Fruit fly (Drosophila melanogaster) whole organism, embryonic: ENCODE measurements around the gene Slimp.

Experiments used
- Aef1 ChIP-seq: fragments of 200-800 bp; sonication (Bioruptor generic); IDR thresholded peaks from 3 replicates; pipeline ENCODE4 v1.3.6; 2022; ENCODE audit warnings: missing biosample characterization, missing genetic modification characterization
- Atf6 ChIP-seq: fragments of 200-800 bp; sonication (Bioruptor generic); IDR thresholded peaks from 2 replicates; pipeline ENCODE4 v1.3.6; 2022; ENCODE audit warnings: missing biosample characterization, missing genetic modification characterization
- Bgb ChIP-seq: fragments of 200-800 bp; sonication (Bioruptor generic); IDR thresholded peaks from 2 replicates; pipeline ENCODE4 v1.3.6; 2022; ENCODE audit warnings: missing biosample characterization, missing genetic modification characterization; ENCODE audit not compliant: partially characterized antibody
- CG10431 ChIP-seq: fragments of 200-800 bp; sonication (Bioruptor generic); optimal IDR thresholded peaks from 3 replicates; lab custom pipeline; 2018; ENCODE audit warnings: missing biosample characterization, mild to moderate bottlenecking, missing genetic modification characterization
- CG10462 ChIP-seq: fragments of 200-800 bp; sonication (Bioruptor generic); optimal IDR thresholded peaks from 2 replicates; lab custom pipeline; 2016; ENCODE audit warnings: missing biosample characterization, missing genetic modification characterization
- CG12155 ChIP-seq: fragments of 200-800 bp; sonication (Bioruptor generic); optimal IDR thresholded peaks from 3 replicates; lab custom pipeline; 2016; ENCODE audit warnings: missing biosample characterization, missing genetic modification characterization
- CG12236 ChIP-seq: fragments of 200-800 bp; sonication (Bioruptor generic); optimal IDR thresholded peaks from 2 replicates; lab custom pipeline; 2016; ENCODE audit warnings: missing biosample characterization, missing genetic modification characterization
- CG12744 ChIP-seq: fragments of 200-800 bp; sonication (Bioruptor generic); optimal IDR thresholded peaks from 2 replicates; lab custom pipeline; 2016; ENCODE audit warnings: missing biosample characterization, missing genetic modification characterization
- CG14050 ChIP-seq: fragments of 200-800 bp; sonication (Bioruptor generic); IDR thresholded peaks from 3 replicates; pipeline ENCODE4 v1.3.6; 2022; ENCODE audit warnings: missing biosample characterization, missing genetic modification characterization
- CG14667 ChIP-seq: fragments of 200-800 bp; sonication (Bioruptor generic); IDR thresholded peaks from 2 replicates; pipeline ENCODE4 v1.3.6; 2022; ENCODE audit warnings: missing biosample characterization, missing genetic modification characterization
- CG18619 ChIP-seq: fragments of 200-800 bp; sonication (Bioruptor generic); optimal IDR thresholded peaks from 3 replicates; lab custom pipeline; 2017; ENCODE audit warnings: missing biosample characterization, mild to moderate bottlenecking, missing genetic modification characterization
- CG30020 ChIP-seq: fragments of 200-800 bp; optimal IDR thresholded peaks from 2 replicates; lab custom pipeline; 2019; ENCODE audit warnings: missing biosample characterization, mild to moderate bottlenecking, missing genetic modification characterization, moderate library complexity
- CG32532 ChIP-seq: fragments of 200-800 bp; sonication (Bioruptor generic); IDR thresholded peaks from 2 replicates; pipeline ENCODE4 v1.3.6; 2022; ENCODE audit warnings: missing biosample characterization, missing genetic modification characterization
- CG4707 ChIP-seq: fragments of 200-800 bp; sonication (Bioruptor generic); optimal IDR thresholded peaks from 2 replicates; lab custom pipeline; 2018; ENCODE audit warnings: missing biosample characterization, mild to moderate bottlenecking, missing genetic modification characterization, moderate library complexity
- CG6765 ChIP-seq: fragments of 200-800 bp; sonication (Bioruptor generic); optimal IDR thresholded peaks from 3 replicates; lab custom pipeline; 2017; ENCODE audit warnings: missing biosample characterization, mild to moderate bottlenecking, missing genetic modification characterization
- CG7987 ChIP-seq: fragments of 200-800 bp; sonication (Bioruptor generic); optimal IDR thresholded peaks from 2 replicates; lab custom pipeline; 2018; ENCODE audit warnings: missing biosample characterization, mild to moderate bottlenecking, missing genetic modification characterization, moderate library complexity
- CG8944 ChIP-seq: fragments of 200-800 bp; sonication (Bioruptor generic); optimal IDR thresholded peaks from 3 replicates; lab custom pipeline; 2016; ENCODE audit warnings: missing biosample characterization, missing genetic modification characterization
- CG9876 ChIP-seq: fragments of 200-800 bp; sonication (Bioruptor generic); optimal IDR thresholded peaks from 2 replicates; lab custom pipeline; 2016; ENCODE audit warnings: missing biosample characterization, missing genetic modification characterization
- Dll ChIP-seq: fragments of 200-800 bp; sonication (Bioruptor generic); IDR thresholded peaks from 4 replicates; pipeline ENCODE4 v1.3.6; 2022; ENCODE audit warnings: missing biosample characterization, missing genetic modification characterization; ENCODE audit not compliant: partially characterized antibody
- HLH3B ChIP-seq: fragments of 200-800 bp; sonication (Bioruptor generic); IDR thresholded peaks from 2 replicates; pipeline ENCODE4 v1.3.6; 2022; ENCODE audit warnings: missing biosample characterization, missing genetic modification characterization
- Hand ChIP-seq: fragments of 200-800 bp; sonication (Bioruptor generic); optimal IDR thresholded peaks from 2 replicates; lab custom pipeline; 2017; ENCODE audit warnings: mild to moderate bottlenecking, missing biosample characterization, missing genetic modification reagents, missing genetic modification characterization
- Hsf ChIP-seq: fragments of 200-800 bp; sonication (Bioruptor generic); optimal IDR thresholded peaks from 3 replicates; lab custom pipeline; 2016; ENCODE audit warnings: missing biosample characterization, missing genetic modification characterization
- Mrtf ChIP-seq: fragments of 200-800 bp; sonication (Bioruptor generic); IDR thresholded peaks from 3 replicates; pipeline ENCODE4 v1.3.6; 2022; ENCODE audit warnings: missing biosample characterization, missing genetic modification characterization
- NC2β ChIP-seq: fragments of 200-800 bp; sonication (Bioruptor generic); optimal IDR thresholded peaks from 2 replicates; lab custom pipeline; 2016; ENCODE audit warnings: missing biosample characterization, missing genetic modification characterization
- NFAT ChIP-seq: fragments of 200-800 bp; sonication (Bioruptor generic); IDR thresholded peaks from 2 replicates; pipeline ENCODE4 v1.3.6; 2022; ENCODE audit warnings: missing biosample characterization, missing genetic modification characterization
- Neu2 ChIP-seq: fragments of 200-800 bp; sonication (Bioruptor generic); optimal IDR thresholded peaks from 3 replicates; lab custom pipeline; 2016; ENCODE audit warnings: missing biosample characterization, missing genetic modification characterization, borderline replicate concordance
- Nf-YB ChIP-seq: fragments of 200-800 bp; sonication (Bioruptor generic); optimal IDR thresholded peaks from 3 replicates; lab custom pipeline; 2019; ENCODE audit warnings: missing biosample characterization, mild to moderate bottlenecking, missing genetic modification characterization, moderate library complexity
- Poxn ChIP-seq: fragments of 200-800 bp; sonication (Bioruptor generic); IDR thresholded peaks from 2 replicates; pipeline ENCODE4 v1.3.6; 2022; ENCODE audit warnings: missing biosample characterization, missing genetic modification characterization
- aop ChIP-seq: fragments of 200-800 bp; sonication (Bioruptor generic); IDR thresholded peaks from 2 replicates; pipeline ENCODE4 v1.3.6; 2022; ENCODE audit warnings: missing biosample characterization, missing genetic modification characterization
- caup ChIP-seq: fragments of 200-800 bp; sonication (Bioruptor generic); optimal IDR thresholded peaks from 3 replicates; lab custom pipeline; 2017; ENCODE audit warnings: missing biosample characterization, mild to moderate bottlenecking, missing genetic modification characterization, moderate library complexity; ENCODE audit not compliant: severe bottlenecking
- cwo ChIP-seq: fragments of 200-800 bp; sonication (Bioruptor generic); optimal IDR thresholded peaks from 3 replicates; lab custom pipeline; 2017; ENCODE audit warnings: missing biosample characterization, missing genetic modification characterization, mild to moderate bottlenecking, moderate library complexity, missing genetic modification reagents
- esg ChIP-seq: fragments of 200-800 bp; sonication (Bioruptor generic); conservative IDR thresholded peaks from 2 replicates; pipeline ENCODE4 v1.3.6; 2022; ENCODE audit warnings: missing biosample characterization, missing genetic modification characterization
- fru ChIP-seq: fragments of >200 bp; optimal IDR thresholded peaks from 2 replicates; lab custom pipeline; 2017
- gcm2 ChIP-seq: fragments of 200-800 bp; sonication (Bioruptor generic); optimal IDR thresholded peaks from 2 replicates; lab custom pipeline; 2016; ENCODE audit warnings: missing biosample characterization, missing genetic modification characterization
- ham ChIP-seq: fragments of 200-800 bp; sonication (Bioruptor generic); IDR thresholded peaks from 2 replicates; pipeline ENCODE4 v1.3.6; 2022; ENCODE audit warnings: missing biosample characterization, missing genetic modification characterization
- hbn ChIP-seq: fragments of 200-800 bp; sonication (Bioruptor generic); IDR thresholded peaks from 2 replicates; pipeline ENCODE4 v1.3.6; 2022; ENCODE audit warnings: missing biosample characterization, missing genetic modification characterization; ENCODE audit not compliant: partially characterized antibody
- jumu ChIP-seq: fragments of 200-800 bp; sonication (Bioruptor generic); optimal IDR thresholded peaks from 3 replicates; lab custom pipeline; 2016; ENCODE audit warnings: missing biosample characterization, missing genetic modification characterization
- knrl ChIP-seq: fragments of 200-800 bp; sonication (Bioruptor generic); IDR thresholded peaks from 3 replicates; pipeline ENCODE4 v1.3.6; 2022; ENCODE audit warnings: missing biosample characterization, missing genetic modification characterization; ENCODE audit not compliant: partially characterized antibody
- maf-S ChIP-seq: fragments of 200-800 bp; sonication (Bioruptor generic); optimal IDR thresholded peaks from 2 replicates; lab custom pipeline; 2016; ENCODE audit warnings: missing biosample characterization, missing genetic modification characterization
- oc ChIP-seq: fragments of 200-800 bp; sonication (Bioruptor generic); optimal IDR thresholded peaks from 2 replicates; lab custom pipeline; 2018; ENCODE audit warnings: missing biosample characterization, mild to moderate bottlenecking, missing genetic modification characterization, moderate library complexity
- onecut ChIP-seq: fragments of 200-800 bp; sonication (Bioruptor generic); IDR thresholded peaks from 2 replicates; pipeline ENCODE4 v1.3.6; 2022; ENCODE audit warnings: missing biosample characterization, missing genetic modification characterization
- pb ChIP-seq: fragments of 200-800 bp; sonication (Bioruptor generic); optimal IDR thresholded peaks from 3 replicates; lab custom pipeline; 2016; ENCODE audit warnings: missing biosample characterization, missing genetic modification characterization
- peb ChIP-seq: fragments of 200-800 bp; sonication (Bioruptor generic); IDR thresholded peaks from 2 replicates; pipeline ENCODE4 v1.3.6; 2022; ENCODE audit warnings: missing biosample characterization, missing genetic modification characterization
- pros ChIP-seq: fragments of 200-800 bp; sonication (Bioruptor generic); optimal IDR thresholded peaks from 3 replicates; lab custom pipeline; 2019; ENCODE audit warnings: missing biosample characterization, mild to moderate bottlenecking, missing genetic modification characterization, moderate library complexity
- pum ChIP-seq: fragments of 200-800 bp; sonication (Bioruptor generic); optimal IDR thresholded peaks from 2 replicates; lab custom pipeline; 2016; ENCODE audit warnings: missing biosample characterization, missing genetic modification characterization
- ro ChIP-seq: fragments of 200-800 bp; sonication (Bioruptor generic); IDR thresholded peaks from 2 replicates; pipeline ENCODE4 v1.3.6; 2022; ENCODE audit warnings: missing biosample characterization, missing genetic modification characterization
- salm ChIP-seq: fragments of 200-800 bp; sonication (Bioruptor generic); optimal IDR thresholded peaks from 2 replicates; lab custom pipeline; 2018; ENCODE audit warnings: missing biosample characterization, mild to moderate bottlenecking, missing genetic modification characterization
- seq ChIP-seq: fragments of 200-800 bp; sonication (Bioruptor generic); IDR thresholded peaks from 2 replicates; pipeline ENCODE4 v1.3.6; 2022; ENCODE audit warnings: missing biosample characterization, missing genetic modification characterization
- slp2 ChIP-seq: fragments of 200-800 bp; sonication (Bioruptor generic); optimal IDR thresholded peaks from 2 replicates; lab custom pipeline; 2016; ENCODE audit warnings: missing biosample characterization, missing genetic modification characterization
- sug ChIP-seq: fragments of 200-800 bp; optimal IDR thresholded peaks from 2 replicates; lab custom pipeline; 2019; ENCODE audit warnings: missing biosample characterization, mild to moderate bottlenecking, missing genetic modification characterization, moderate library complexity
- tin ChIP-seq: fragments of 200-800 bp; sonication (Bioruptor generic); optimal IDR thresholded peaks from 3 replicates; lab custom pipeline; 2016; ENCODE audit warnings: missing biosample characterization, missing genetic modification characterization

The Slimp gene

DNA sequence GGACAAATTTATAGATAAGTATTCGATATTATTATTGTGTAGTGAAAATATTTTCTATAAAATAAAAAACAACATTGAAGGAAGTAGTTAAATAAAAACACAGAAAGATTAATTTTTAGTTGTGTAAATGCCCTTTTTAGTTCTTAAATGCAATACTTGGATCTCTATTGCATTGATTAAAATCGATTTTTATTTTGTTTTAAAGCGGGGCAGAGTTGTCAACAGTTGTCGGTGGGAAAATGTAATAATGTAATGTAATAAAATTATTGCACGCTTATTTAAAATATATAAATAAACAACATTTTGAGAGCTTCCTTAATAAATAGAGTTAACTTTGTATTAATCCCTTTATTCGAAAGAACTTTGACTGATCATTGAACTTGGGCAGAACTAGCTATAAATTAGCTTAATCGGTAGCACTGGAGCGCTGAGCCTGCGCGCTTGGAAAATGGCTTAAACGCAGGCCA lies 14.8 kb upstream of the Slimp start, which contains the start of gene Apc2 (continued):
- TF ChIP-seq seq (GFP tag; lab: Robert Waterston, UW) (no peak), tin (GFP tag; lab: Kevin White, UChicago) (peak; percentile 56), CG10462 (GFP tag; lab: Kevin White, UChicago) (peak; percentile 73), slp2 (GFP tag; lab: Kevin White, UChicago) (peak; percentile 24), CG8944 (GFP tag; lab: Kevin White, UChicago) (no peak), Neu2 (no peak), esg (GFP tag; lab: Robert Waterston, UW) (peak; percentile 72), ham (GFP tag; lab: Robert Waterston, UW) (no peak), Dll (GFP tag; lab: Robert Waterston, UW) (peak; percentile 78), pros (GFP tag; lab: Kevin White, UChicago) (no peak), caup (GFP tag; lab: Kevin White, UChicago) (peak; percentile 43), CG10431 (no peak), CG14667 (GFP tag; lab: Robert Waterston, UW) (peak; percentile 28; the same call in 1 of the 2 replicates), peb (GFP tag; lab: Robert Waterston, UW) (no peak), maf-S (no peak), pb (GFP tag; lab: Kevin White, UChicago) (no peak), Bgb (GFP tag; lab: Robert Waterston, UW) (no peak), CG4707 (GFP tag; lab: Kevin White, UChicago) (no peak), CG12236 (GFP tag; lab: Kevin White, UChicago) (no peak), Nf-YB (GFP tag; lab: Kevin White, UChicago) (peak; percentile 35), CG14050 (GFP tag; lab: Robert Waterston, UW) (no peak), CG12155 (GFP tag; lab: Kevin White, UChicago) (peak; percentile 32), CG30020 (tag; lab: Kevin White, UChicago) (peak; percentile 55), cwo (GFP tag; lab: Kevin White, UChicago) (no peak), CG18619 (GFP tag; lab: Kevin White, UChicago) (peak; percentile 39), aop (GFP tag; lab: Robert Waterston, UW) (no peak), Mrtf (no peak), Hsf (GFP tag; lab: Kevin White, UChicago) (peak; percentile 52), sug (tag; lab: Kevin White, UChicago) (peak; percentile 62), Atf6 (GFP tag; lab: Robert Waterston, UW) (peak; percentile 45; the same call in 1 of the 2 replicates), HLH3B (GFP tag; lab: Robert Waterston, UW) (peak; percentile 57; the same call in 1 of the 2 replicates), fru (lab: Kevin White, UChicago) (no peak), Aef1 (GFP tag; lab: Robert Waterston, UW) (peak; percentile 48), onecut (0 out of 2 replicates have a peak, but pooled peaks have one; percentile 24), ro (GFP tag; lab: Robert Waterston, UW) (no peak), NC2β (GFP tag; lab: Kevin White, UChicago) (no peak), Poxn (GFP tag; lab: Robert Waterston, UW) (no peak), salm (peak; percentile 27), NFAT (peak; percentile 51; the same call in 1 of the 2 replicates), Hand (GFP tag; lab: Kevin White, UChicago) (no peak), oc (tag; lab: Kevin White, UChicago) (no peak), jumu (GFP tag; lab: Kevin White, UChicago) (no peak), CG6765 (GFP tag; lab: Kevin White, UChicago) (no peak), CG12744 (GFP tag; lab: Kevin White, UChicago) (no peak), hbn (GFP tag; lab: Robert Waterston, UW) (no peak; the same call in 1 of the 2 replicates), CG7987 (GFP tag; lab: Kevin White, UChicago) (no peak), CG32532 (GFP tag; lab: Robert Waterston, UW) (peak; percentile 74), pum (GFP tag; lab: Kevin White, UChicago) (peak; percentile 21), gcm2 (GFP tag; lab: Kevin White, UChicago) (no peak), CG9876 (GFP tag; lab: Kevin White, UChicago) (no peak), knrl (GFP tag; lab: Robert Waterston, UW) (peak; percentile 46; the same call in 1 of the 3 replicates)
